Worm (Caenorhabditis elegans): Measurements from ENCODE around the gene K05B2.4.

Gene K05B2.4

DNA sequence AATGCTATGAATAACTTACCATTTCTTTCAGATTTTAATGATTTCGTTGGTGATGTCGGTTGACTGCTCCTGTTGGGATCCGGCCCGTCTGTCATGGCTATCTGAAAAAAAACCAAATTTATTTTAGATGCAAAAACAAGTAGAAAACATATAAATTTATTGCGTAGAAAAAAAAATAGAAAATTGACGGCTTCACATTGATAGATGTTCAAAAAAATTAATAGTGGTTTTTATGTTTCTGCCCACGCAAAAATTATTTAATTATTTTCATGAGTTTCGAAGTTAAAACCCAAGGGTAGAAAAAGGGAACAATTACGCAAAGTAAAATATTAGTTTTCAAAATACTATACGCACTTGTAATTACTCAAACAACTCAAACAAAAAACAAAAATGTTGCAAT, 8.9 kb upstream of the K05B2.4 start, which contains the start of gene mct-4:
Gene mct-4, minus strand, starts transcription at position 101 of the 400 bp plus-strand sequence.
- no peak for TF ChIP-seq F10B5.3 (tag; optimal IDR thresholded peaks at IDR 0.05)

DNA sequence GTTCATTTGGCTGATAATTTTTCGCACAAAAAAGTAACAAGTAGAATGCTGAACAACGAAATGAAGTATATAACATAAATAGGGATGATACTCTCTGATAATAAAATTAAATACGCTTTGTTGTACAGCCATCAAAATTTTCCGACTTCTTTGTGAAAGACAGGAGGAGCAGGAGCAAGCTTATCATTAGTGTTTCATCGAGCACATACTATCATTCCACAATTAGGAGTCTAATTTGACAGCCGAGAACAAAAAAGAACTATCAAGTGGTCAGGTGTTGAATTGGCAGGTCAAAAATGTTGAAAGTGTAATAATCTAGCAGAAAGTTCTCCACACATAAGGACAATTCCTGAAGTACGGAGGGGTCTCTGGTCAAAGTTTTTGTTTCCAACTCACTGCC, 7.3 kb upstream of the K05B2.4 start:
- TF ChIP-seq pqm-1 (tag; optimal IDR thresholded peaks at IDR 0.05) (peak; percentile 76), cey-2 (tag; optimal IDR thresholded peaks at IDR 0.05; ENCODE audit: borderline replicate concordance, insufficient read depth) (no peak), saeg-2 (GFP tag; IDR thresholded peaks at IDR 0.05) (no peak), Y48G9A.11 (GFP tag; IDR thresholded peaks at IDR 0.05) (no peak), arid-1 (GFP tag; conservative IDR thresholded peaks at IDR 0.05) (no peak), dve-1 (tag; optimal IDR thresholded peaks at IDR 0.05; ENCODE audit: insufficient read depth) (peak; percentile 42), daf-16 (GFP tag; optimal IDR thresholded peaks at IDR 0.05) (no peak), daf-16 (tag; optimal IDR thresholded peaks at IDR 0.05) (peak; percentile 63), hlh-11 (tag; optimal IDR thresholded peaks at IDR 0.05) (peak; percentile 57), nhr-28 (tag; optimal IDR thresholded peaks at IDR 0.05) (peak; percentile 10), dmd-6 (GFP tag; IDR thresholded peaks at IDR 0.05) (peak; percentile 61), ama-1 (optimal IDR thresholded peaks at IDR 0.05) (no peak)

- no peak for TF ChIP-seq nhr-102 (tag; optimal IDR thresholded peaks at IDR 0.05)
Measured at ce11 chrX:4915879-4916278, 4.9 kb downstream of the K05B2.4 start, which contains the start of gene ifa-4. Gene ifa-4, minus strand, starts transcription at chrX:4915979.

DNA sequence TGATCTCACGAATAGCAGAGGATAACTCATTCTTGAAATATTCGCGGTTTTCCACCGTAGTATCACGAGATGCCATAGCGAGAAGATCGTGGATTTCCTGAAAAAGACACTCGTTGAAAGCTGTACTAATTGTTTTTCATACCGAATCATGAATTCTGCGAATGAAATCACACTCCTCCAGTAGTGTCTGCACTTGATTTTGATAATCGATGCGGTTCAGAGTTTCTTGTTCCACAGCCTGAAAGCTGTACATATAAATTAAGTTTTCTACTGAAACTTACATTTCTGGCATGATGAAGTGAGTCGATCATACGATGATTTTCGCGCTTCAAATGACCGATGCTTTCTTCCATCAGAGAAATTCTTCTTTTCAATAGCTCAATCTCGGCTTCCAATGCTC, 6.3 kb downstream of the K05B2.4 start:
- TF ChIP-seq zip-2 (tag; optimal IDR thresholded peaks at IDR 0.05) (no peak), unc-62 (GFP tag; optimal IDR thresholded peaks at IDR 0.05 in 1 of 2) (peak in 1 of 2 experiments; percentile 81), unc-62 (tag; optimal IDR thresholded peaks at IDR 0.05) (no peak)

DNA sequence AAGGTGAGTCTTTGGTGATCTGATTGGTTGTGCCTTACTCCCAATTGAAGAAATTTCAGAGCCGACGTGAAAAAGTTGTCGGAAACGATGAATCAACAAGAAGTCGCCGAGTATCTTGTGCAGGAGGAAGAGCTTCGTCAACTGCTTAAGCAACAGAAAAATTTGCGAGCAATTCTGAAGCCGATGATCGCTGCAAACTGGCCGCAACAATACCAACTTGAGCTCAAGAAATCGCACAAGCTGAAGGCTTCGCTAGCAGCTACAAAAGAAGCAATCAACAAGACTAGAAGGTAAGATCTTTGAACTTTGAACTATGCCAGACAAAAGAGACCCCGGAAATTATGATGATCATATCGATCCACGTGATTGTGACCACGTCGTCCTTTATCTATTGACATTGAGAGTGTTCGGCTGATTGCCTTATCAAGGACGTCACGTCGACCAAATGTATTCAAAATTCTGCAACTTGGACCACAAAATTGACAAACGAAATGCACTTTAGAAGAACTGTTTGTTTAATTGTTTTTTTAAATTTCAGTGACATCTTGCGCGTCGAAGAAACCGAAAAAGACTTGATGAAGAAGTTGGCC, 9.4 kb downstream of the K05B2.4 start:
- TF ChIP-seq dve-1 (tag; optimal IDR thresholded peaks at IDR 0.05; ENCODE audit: insufficient read depth) (peak; percentile 35), hlh-11 (tag; optimal IDR thresholded peaks at IDR 0.05) (no peak), T20F7.1 (GFP tag; optimal IDR thresholded peaks at IDR 0.05) (no peak), T26A8.4 (GFP tag; IDR thresholded peaks at IDR 0.05) (no peak), hlh-30 (tag; optimal IDR thresholded peaks at IDR 0.05; ENCODE audit: insufficient read depth) (peak; percentile 42), dmd-6 (GFP tag; IDR thresholded peaks at IDR 0.05) (peak; percentile 28; the same call in 1 of the 2 replicates), nhr-102 (tag; optimal IDR thresholded peaks at IDR 0.05) (no peak), aha-1 (tag) (peak; percentile 34), daf-8 (GFP tag; IDR thresholded peaks at IDR 0.05) (no peak), unc-62 (GFP tag; optimal IDR thresholded peaks at IDR 0.05 in 1 of 2) (peak in 1 of 2 experiments; percentile 22), unc-62 (tag; optimal IDR thresholded peaks at IDR 0.05) (no peak)

DNA sequence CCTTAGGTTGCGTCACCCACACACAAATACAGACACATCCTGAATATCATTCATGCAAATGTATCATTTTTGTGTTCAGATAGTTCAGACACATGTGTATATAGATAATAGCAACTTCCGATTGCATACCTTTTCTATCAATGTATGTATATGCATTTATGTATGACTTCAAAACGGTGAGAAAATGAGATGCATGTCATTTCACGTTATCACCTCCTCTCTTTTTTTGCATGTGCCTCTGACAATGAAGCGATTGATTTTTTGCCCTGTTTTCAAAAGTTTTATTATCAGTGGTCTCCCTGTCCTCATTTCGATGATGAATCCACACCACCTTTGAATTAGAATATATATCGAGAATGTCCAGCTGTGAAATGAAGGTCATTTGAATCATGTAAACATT, 15.0 kb downstream of the K05B2.4 start, which contains the start of gene K05B2.2:
Gene K05B2.2, plus strand, starts transcription at position 278 of the 400 bp plus-strand sequence.
- no peak for TF ChIP-seq arid-1 (GFP tag; conservative IDR thresholded peaks at IDR 0.05)
- TF ChIP-seq Y105C5A.15 (GFP tag; IDR thresholded peaks at IDR 0.05): no peak
- no peak for TF ChIP-seq aha-1 (tag)
- peak; percentile 49 for TF ChIP-seq dmd-6 (GFP tag; IDR thresholded peaks at IDR 0.05)
- no peak for TF ChIP-seq nhr-25 (tag; optimal IDR thresholded peaks at IDR 0.05; ENCODE audit: borderline replicate concordance, insufficient read depth)
- TF ChIP-seq Y48G9A.11 (GFP tag; IDR thresholded peaks at IDR 0.05): no peak
- no peak for TF ChIP-seq daf-16 (GFP tag; optimal IDR thresholded peaks at IDR 0.05)
- peak; percentile 46 for TF ChIP-seq daf-16 (tag; optimal IDR thresholded peaks at IDR 0.05)
- no peak for TF ChIP-seq nhr-48 (tag; optimal IDR thresholded peaks at IDR 0.05)
- no peak for TF ChIP-seq set-16 (GFP tag; IDR thresholded peaks at IDR 0.05)
- TF ChIP-seq pqm-1 (tag; optimal IDR thresholded peaks at IDR 0.05): peak; percentile 84
- peak; percentile 62 for TF ChIP-seq dve-1 (tag; optimal IDR thresholded peaks at IDR 0.05; ENCODE audit: insufficient read depth)
- peak; percentile 19 for TF ChIP-seq hlh-30 (tag; optimal IDR thresholded peaks at IDR 0.05; ENCODE audit: insufficient read depth)
- no peak for TF ChIP-seq zag-1 (tag; optimal IDR thresholded peaks at IDR 0.05)
- 0 out of 2 replicates have a peak, but pooled peaks have one; percentile 20 for TF ChIP-seq tra-1 (GFP tag; IDR thresholded peaks at IDR 0.05)
- no peak for TF ChIP-seq nhr-10 (tag; optimal IDR thresholded peaks at IDR 0.05)
- peak; percentile 57 for TF ChIP-seq nhr-28 (tag; optimal IDR thresholded peaks at IDR 0.05)
- no peak for TF ChIP-seq sdz-12 (GFP tag; optimal IDR thresholded peaks at IDR 0.05)
- TF ChIP-seq unc-130 (GFP tag; optimal IDR thresholded peaks at IDR 0.05): no peak
- peak; percentile 59 for TF ChIP-seq hlh-11 (tag; optimal IDR thresholded peaks at IDR 0.05)

Measured in whole organism, L4 larva.